Worm (Caenorhabditis elegans) whole organism, young adult: ENCODE data around the gene col-124.
A peak's percentile ranks its signal among the peaks of the same experiment; 100 is the strongest.

ENCODE experiments used
- B0019.2 ChIP-seq: fragments of 200-800 bp; sonication (Bioruptor generic); conservative IDR thresholded peaks from 2 replicates; pipeline ENCODE4 v1.3.6; 2022; ENCODE audit warnings: missing genetic modification reagents, missing genetic modification characterization, missing compliant biosample characterization
- C17E4.6 ChIP-seq: fragments of 200-800 bp; sonication (Bioruptor generic); IDR thresholded peaks from 2 replicates; pipeline ENCODE4 v1.3.6; 2022; ENCODE audit warnings: missing genetic modification reagents, missing genetic modification characterization, missing compliant biosample characterization
- D2030.7 ChIP-seq: fragments of 200-800 bp; sonication (Bioruptor generic); IDR thresholded peaks from 2 replicates; pipeline ENCODE4 v1.3.6; 2022; ENCODE audit warnings: missing genetic modification reagents, missing genetic modification characterization, missing compliant biosample characterization
- F33H1.4 ChIP-seq: fragments of 200-800 bp; sonication (Bioruptor generic); IDR thresholded peaks from 2 replicates; pipeline ENCODE4 v1.3.6; 2022; ENCODE audit warnings: missing genetic modification reagents, missing genetic modification characterization, missing compliant biosample characterization
- F39B2.1 ChIP-seq: fragments of 200-800 bp; sonication (Bioruptor generic); IDR thresholded peaks from 2 replicates; pipeline ENCODE4 v1.3.6; 2022; ENCODE audit warnings: missing genetic modification reagents, missing genetic modification characterization, missing compliant biosample characterization
- F49E8.2 ChIP-seq: sonication (generic microtip); optimal IDR thresholded peaks from 3 replicates; lab custom pipeline; 2017; ENCODE audit warnings: missing genetic modification characterization, mild to moderate bottlenecking, missing compliant biosample characterization, antibody characterized with exemption, moderate library complexity; ENCODE audit not compliant: insufficient read depth
- F57A8.1 ChIP-seq: fragments of 200-800 bp; sonication (Bioruptor generic); optimal IDR thresholded peaks from 2 replicates; lab custom pipeline; 2018; ENCODE audit warnings: mild to moderate bottlenecking, missing genetic modification characterization, moderate library complexity, missing compliant biosample characterization
- Y53G8AR.9 ChIP-seq: fragments of 200-800 bp; sonication (Bioruptor generic); conservative IDR thresholded peaks from 2 replicates; pipeline ENCODE4 v1.3.6; 2022; ENCODE audit warnings: missing genetic modification reagents, missing genetic modification characterization, missing compliant biosample characterization
- Y67H2A.10 ChIP-seq: fragments of 200-800 bp; sonication (Bioruptor generic); conservative IDR thresholded peaks from 2 replicates; pipeline ENCODE4 v1.3.6; 2022; ENCODE audit warnings: missing genetic modification reagents, missing genetic modification characterization, missing compliant biosample characterization
- Y79H2A.3 ChIP-seq: fragments of 200-800 bp; sonication (Bioruptor generic); conservative IDR thresholded peaks from 2 replicates; pipeline ENCODE4 v1.3.6; 2022; ENCODE audit warnings: missing genetic modification reagents, missing genetic modification characterization, missing compliant biosample characterization
- ama-1 ChIP-seq, 3 experiments: fragments of 150-350 bp in 1 of 3; sonication (generic microtip) in 2 of 3; optimal IDR thresholded peaks; 2 replicates each; lab custom pipeline; 2014 to 2018; ENCODE audit warnings: missing biosample characterization in 2 of 3, missing genetic modification characterization in 2 of 3, missing genetic modification reagents in 2 of 3
- cebp-1 ChIP-seq, 2 experiments: fragments of 200-800 bp in 1 of 2; sonication (Bioruptor generic) in 1 of 2; sonication (generic microtip) in 1 of 2; IDR thresholded peaks in 1 of 2; optimal IDR thresholded peaks in 1 of 2; 2 replicates each; pipeline versions ENCODE4 v1.3.6 to Lab custom; 2017 to 2022; ENCODE audit warnings: missing compliant biosample characterization in 2 of 2, missing genetic modification characterization in 2 of 2, mild to moderate bottlenecking in 1 of 2, missing genetic modification reagents in 1 of 2, moderate library complexity in 1 of 2
- ceh-27 ChIP-seq: fragments of 200-800 bp; sonication (Bioruptor generic); optimal IDR thresholded peaks from 2 replicates; lab custom pipeline; 2018; ENCODE audit warnings: mild to moderate bottlenecking, missing genetic modification characterization, moderate library complexity, missing compliant biosample characterization
- ceh-58 ChIP-seq: fragments of 200-800 bp; sonication (Bioruptor generic); IDR thresholded peaks from 2 replicates; pipeline ENCODE4 v1.3.6; 2022; ENCODE audit warnings: missing genetic modification characterization, missing compliant biosample characterization
- ceh-91 ChIP-seq: fragments of 200-800 bp; sonication (Bioruptor generic); IDR thresholded peaks from 2 replicates; pipeline ENCODE4 v1.3.6; 2022; ENCODE audit warnings: missing genetic modification reagents, missing genetic modification characterization, missing compliant biosample characterization
- dox-1 ChIP-seq: fragments of 200-800 bp; sonication (Bioruptor generic); IDR thresholded peaks from 2 replicates; pipeline ENCODE4 v1.3.6; 2022; ENCODE audit warnings: missing genetic modification reagents, missing genetic modification characterization, missing compliant biosample characterization
- efl-1 ChIP-seq: fragments of 150-350 bp; optimal IDR thresholded peaks from 2 replicates; lab custom pipeline; 2014; ENCODE audit warnings: missing biosample characterization, missing genetic modification reagents, missing genetic modification characterization
- egl-18 ChIP-seq: fragments of 200-800 bp; sonication (Bioruptor generic); IDR thresholded peaks from 2 replicates; pipeline ENCODE4 v1.3.6; 2022; ENCODE audit warnings: missing genetic modification reagents, missing genetic modification characterization, missing compliant biosample characterization
- ekl-4 ChIP-seq: fragments of 200-800 bp; sonication (Bioruptor generic); IDR thresholded peaks from 2 replicates; pipeline ENCODE4 v1.3.6; 2022; ENCODE audit warnings: missing genetic modification reagents, missing genetic modification characterization, missing compliant biosample characterization
- ets-4 ChIP-seq: fragments of 200-800 bp; sonication (Bioruptor generic); optimal IDR thresholded peaks from 2 replicates; lab custom pipeline; 2018; ENCODE audit warnings: mild to moderate bottlenecking, missing genetic modification characterization, missing compliant biosample characterization
- hmg-1.2 ChIP-seq: fragments of 200-800 bp; sonication (Bioruptor generic); IDR thresholded peaks from 2 replicates; pipeline ENCODE4 v1.3.6; 2022; ENCODE audit warnings: missing genetic modification reagents, missing genetic modification characterization, missing compliant biosample characterization
- hsf-1 ChIP-seq: fragments of 200-800 bp; sonication (Bioruptor generic); IDR thresholded peaks from 2 replicates; pipeline ENCODE4 v1.3.6; 2022; ENCODE audit warnings: missing genetic modification reagents, missing genetic modification characterization, missing compliant biosample characterization
- lag-1 ChIP-seq: fragments of 200-800 bp; sonication (Bioruptor generic); IDR thresholded peaks from 2 replicates; pipeline ENCODE4 v1.3.6; 2022; ENCODE audit warnings: missing genetic modification reagents, missing genetic modification characterization, missing compliant biosample characterization
- let-526 ChIP-seq: fragments of 200-800 bp; sonication (Bioruptor generic); IDR thresholded peaks from 2 replicates; pipeline ENCODE4 v1.3.6; 2022; ENCODE audit warnings: missing genetic modification reagents, missing genetic modification characterization, missing compliant biosample characterization
- let-607 ChIP-seq, 2 experiments: fragments of 200-800 bp in 1 of 2; sonication (Bioruptor generic) in 1 of 2; sonication (generic microtip) in 1 of 2; optimal IDR thresholded peaks; 2 replicates each; lab custom pipeline; 2016 to 2018; ENCODE audit warnings: mild to moderate bottlenecking in 2 of 2, missing compliant biosample characterization in 2 of 2, missing genetic modification characterization in 2 of 2, moderate library complexity in 2 of 2, missing genotype in 1 of 2
- lin-54 ChIP-seq: fragments of 200-800 bp; sonication (Bioruptor generic); optimal IDR thresholded peaks from 2 replicates; lab custom pipeline; 2018; ENCODE audit warnings: mild to moderate bottlenecking, missing genetic modification characterization, missing compliant biosample characterization
- lsl-1 ChIP-seq: fragments of 200-800 bp; sonication (Bioruptor generic); optimal IDR thresholded peaks from 2 replicates; lab custom pipeline; 2018; ENCODE audit warnings: mild to moderate bottlenecking, missing genetic modification characterization, moderate library complexity, missing compliant biosample characterization
- madf-6 ChIP-seq: fragments of 200-800 bp; sonication (Bioruptor generic); IDR thresholded peaks from 2 replicates; pipeline ENCODE4 v1.3.6; 2022; ENCODE audit warnings: missing genetic modification reagents, missing genetic modification characterization, missing compliant biosample characterization
- mxl-1 ChIP-seq: sonication (generic microtip); optimal IDR thresholded peaks from 2 replicates; lab custom pipeline; 2016; ENCODE audit warnings: missing genetic modification characterization, missing compliant biosample characterization
- nfya-1 ChIP-seq: sonication (generic microtip); optimal IDR thresholded peaks from 2 replicates; lab custom pipeline; 2017; ENCODE audit warnings: antibody characterized with exemption, missing compliant biosample characterization, missing genetic modification characterization, borderline replicate concordance; ENCODE audit not compliant: insufficient read depth
- nhr-120 ChIP-seq: fragments of 200-800 bp; sonication (Bioruptor generic); IDR thresholded peaks from 2 replicates; pipeline ENCODE4 v1.3.6; 2022; ENCODE audit warnings: missing genetic modification characterization, missing compliant biosample characterization
- nhr-80 ChIP-seq: sonication (generic microtip); optimal IDR thresholded peaks from 2 replicates; lab custom pipeline; 2016; ENCODE audit warnings: missing genetic modification characterization, missing compliant biosample characterization
- rec-8 ChIP-seq, 2 experiments: sonication (generic microtip); optimal IDR thresholded peaks; 2 replicates each; lab custom pipeline; 2016; ENCODE audit warnings: mild to moderate bottlenecking in 2 of 2, missing genetic modification characterization in 2 of 2, missing genetic modification reagents in 2 of 2, missing genotype in 2 of 2, missing biosample characterization in 1 of 2, missing compliant biosample characterization in 1 of 2, moderate library complexity in 1 of 2
- repo-1 ChIP-seq: sonication (generic microtip); optimal IDR thresholded peaks from 2 replicates; lab custom pipeline; 2017; ENCODE audit warnings: mild to moderate bottlenecking, missing genetic modification characterization, missing compliant biosample characterization
- snpc-1.3 ChIP-seq: sonication (generic microtip); optimal IDR thresholded peaks from 2 replicates; lab custom pipeline; 2017; ENCODE audit warnings: missing genetic modification characterization, mild to moderate bottlenecking, missing compliant biosample characterization, antibody characterized with exemption, moderate library complexity, missing genotype, missing genetic modification reagents; ENCODE audit not compliant: insufficient read depth
- tbp1 ChIP-seq: fragments of 200-800 bp; sonication (Bioruptor generic); optimal IDR thresholded peaks from 2 replicates; lab custom pipeline; 2018; ENCODE audit warnings: mild to moderate bottlenecking, missing genetic modification characterization, missing compliant biosample characterization
- tlf-1 ChIP-seq: fragments of 200-800 bp; sonication (Bioruptor generic); optimal IDR thresholded peaks from 2 replicates; lab custom pipeline; 2018; ENCODE audit warnings: mild to moderate bottlenecking, missing genetic modification characterization, missing compliant biosample characterization
- unc-130 ChIP-seq: sonication (generic microtip); optimal IDR thresholded peaks from 2 replicates; lab custom pipeline; 2016; ENCODE audit warnings: missing genetic modification reagents, missing genetic modification characterization, missing compliant biosample characterization
- xnd-1 ChIP-seq: sonication (generic microtip); optimal IDR thresholded peaks from 2 replicates; lab custom pipeline; 2016; ENCODE audit warnings: missing genotype, missing genetic modification reagents, missing genetic modification characterization, missing compliant biosample characterization
- ztf-22 ChIP-seq: fragments of 200-800 bp; sonication (Bioruptor generic); optimal IDR thresholded peaks from 2 replicates; lab custom pipeline; 2018; ENCODE audit warnings: mild to moderate bottlenecking, missing genetic modification characterization, moderate library complexity, missing compliant biosample characterization
- ztf-26 ChIP-seq: sonication (generic microtip); optimal IDR thresholded peaks from 2 replicates; lab custom pipeline; 2017; ENCODE audit warnings: missing genetic modification characterization, missing compliant biosample characterization

col-124 gene

DNA sequence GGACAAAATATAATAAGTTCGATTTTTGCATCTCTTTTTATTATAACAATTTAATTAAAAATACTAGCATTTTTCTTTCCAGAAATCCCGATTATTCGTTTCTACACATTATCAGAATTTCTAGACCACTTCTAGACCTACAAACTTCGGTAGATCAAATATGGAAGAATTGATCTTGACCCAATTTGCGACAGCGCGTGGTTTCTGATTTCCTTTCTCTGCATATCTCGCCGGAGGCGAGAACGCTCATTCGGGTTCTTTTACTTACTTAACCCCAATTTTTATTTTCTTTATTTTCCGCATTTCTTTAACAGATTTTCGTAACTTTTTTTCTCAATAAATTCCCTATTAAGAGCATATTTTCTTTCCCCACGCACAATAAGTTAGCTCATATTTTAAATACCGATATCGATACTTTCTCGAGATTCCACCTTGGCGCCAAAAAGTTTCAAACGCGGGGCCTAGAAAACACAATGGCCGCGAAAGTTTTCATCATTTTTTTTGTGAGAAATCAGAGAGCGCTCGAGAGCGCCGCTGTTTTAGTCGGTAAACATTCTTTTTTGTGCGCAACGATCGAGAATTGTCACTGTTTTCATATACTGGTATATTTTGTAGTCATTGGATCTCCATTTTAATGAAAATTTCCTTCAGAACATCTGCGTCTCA, 26.3 kb downstream of the col-124 start (continued):
- TF ChIP-seq egl-18: no peak
- TF ChIP-seq madf-6 (GFP tag; lab: Robert Waterston, UW): peak; percentile 91
- peak; percentile 64 for TF ChIP-seq xnd-1 (tag; lab: Kevin White, UChicago)
- peak; percentile 62; the same call in 1 of the 2 replicates for TF ChIP-seq dox-1 (GFP tag; lab: Robert Waterston, UW)
- TF ChIP-seq ztf-26: no peak
- no peak; the same call in 1 of the 2 replicates for TF ChIP-seq hmg-1.2 (GFP tag; lab: Robert Waterston, UW)
- TF ChIP-seq snpc-1.3 (tag; lab: Kevin White, UChicago): no peak
- TF ChIP-seq ceh-27: no peak
- 0 out of 2 replicates have a peak, but pooled peaks have one; percentile 48 for TF ChIP-seq hsf-1 (GFP tag; lab: Robert Waterston, UW)
- TF ChIP-seq lin-54: peak; percentile 48
- TF ChIP-seq Y67H2A.10: no peak
- no peak for TF ChIP-seq ekl-4
- no peak for TF ChIP-seq Y53G8AR.9 (GFP tag; lab: Robert Waterston, UW)

DNA sequence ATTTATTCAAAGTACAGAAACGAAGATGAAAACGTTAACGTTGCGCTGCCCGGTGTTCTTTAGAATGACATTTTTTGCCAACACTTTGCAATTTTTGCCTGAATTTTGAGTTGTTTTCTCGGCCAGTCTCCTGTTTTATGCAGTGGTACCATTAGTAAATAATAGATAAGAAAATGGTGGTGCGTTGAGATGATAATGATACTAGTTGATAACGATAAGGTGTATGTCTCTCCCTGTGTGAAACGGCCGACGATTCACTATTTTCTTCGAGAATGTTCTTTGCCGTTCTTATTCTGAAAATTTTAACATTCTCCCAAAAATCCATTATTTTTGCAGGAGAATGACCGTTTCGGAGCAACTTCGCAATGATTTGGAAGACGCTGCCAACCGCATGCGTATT, 27.0 kb downstream of the col-124 start, which contains the start of gene tkt-1:
tkt-1 (plus strand) TSS at position 337 of the 400 bp plus-strand sequence.
- TF ChIP-seq nhr-80 (tag; lab: Kevin White, UChicago) (peak; percentile 74), cebp-1 (GFP tag; IDR thresholded peaks at IDR 0.05; lab: Robert Waterston, UW) (no peak), cebp-1 (tag; optimal IDR thresholded peaks at IDR 0.05; lab: Kevin White, UChicago) (peak; percentile 4), ekl-4 (0 out of 2 replicates have a peak, but pooled peaks have one; percentile 40), nfya-1 (tag; lab: Kevin White, UChicago) (no peak), hsf-1 (GFP tag; lab: Robert Waterston, UW) (peak; percentile 74), let-526 (GFP tag; lab: Robert Waterston, UW) (no peak), F57A8.1 (GFP tag; lab: Kevin White, UChicago) (no peak), ets-4 (GFP tag; lab: Kevin White, UChicago) (peak; percentile 26), repo-1 (tag; lab: Kevin White, UChicago) (no peak), tbp1 (GFP tag; lab: Kevin White, UChicago) (peak; percentile 10)

DNA sequence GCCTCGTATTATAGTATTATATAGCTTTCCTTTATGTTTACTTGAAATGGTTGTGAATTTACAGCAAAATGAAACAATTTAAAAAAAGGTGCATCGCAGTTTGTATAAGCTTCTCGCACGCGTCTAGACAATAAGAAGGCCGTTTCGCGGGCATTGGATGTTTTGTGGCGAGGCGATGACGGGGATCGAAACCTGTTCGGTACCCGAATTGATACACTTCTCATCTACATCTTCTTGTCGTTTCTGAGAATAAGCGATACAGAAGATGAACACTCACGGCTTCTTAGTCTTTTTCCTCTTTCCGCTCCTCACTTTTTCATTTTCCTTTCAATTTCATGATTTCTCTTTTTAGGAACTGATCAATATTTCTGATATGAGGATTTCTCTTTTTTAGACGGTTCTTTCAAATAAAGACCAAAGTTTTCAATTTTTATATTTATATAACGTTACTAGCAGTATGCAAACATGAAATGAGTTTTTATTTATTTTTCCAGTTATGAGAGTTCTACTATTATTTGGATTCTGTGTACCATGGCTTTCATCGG, 29.5 kb downstream of the col-124 start, which contains the start of gene F01G10.10:
F01G10.10 (plus strand) TSS at position 495 of the 545 bp plus-strand sequence.
- TF ChIP-seq ama-1 (optimal IDR thresholded peaks at IDR 0.05; lab: Kevin White, UChicago) (peak; percentile 19), ama-1 (GFP tag; optimal IDR thresholded peaks at IDR 0.05; lab: Kevin White, UChicago) (no peak), lin-54 (peak; percentile 30), let-607 (tag; optimal IDR thresholded peaks at IDR 0.05; lab: Kevin White, UChicago) (peak in 1 of 2 experiments; percentile 26), F49E8.2 (peak; percentile 5), Y79H2A.3 (GFP tag; lab: Robert Waterston, UW) (peak; percentile 61; the same call in 1 of the 2 replicates), mxl-1 (tag; lab: Kevin White, UChicago) (no peak), C17E4.6 (GFP tag; lab: Robert Waterston, UW) (peak; percentile 37; the same call in 1 of the 2 replicates), efl-1 (GFP tag; lab: Kevin White, UChicago) (peak; percentile 53), tlf-1 (peak; percentile 21), unc-130 (no peak), D2030.7 (GFP tag; lab: Robert Waterston, UW) (peak; percentile 43), F39B2.1 (GFP tag; lab: Robert Waterston, UW) (no peak), tbp1 (GFP tag; lab: Kevin White, UChicago) (peak; percentile 1), F33H1.4 (GFP tag; lab: Robert Waterston, UW) (peak; percentile 25; the same call in 1 of the 2 replicates), lag-1 (no peak), ceh-58 (GFP tag; lab: Robert Waterston, UW) (0 out of 2 replicates have a peak, but pooled peaks have one; percentile 71), B0019.2 (GFP tag; lab: Robert Waterston, UW) (no peak), lsl-1 (GFP tag; lab: Kevin White, UChicago) (no peak), rec-8 (tag; optimal IDR thresholded peaks at IDR 0.05; lab: Kevin White, UChicago) (peak in 1 of 2 experiments; percentile 31), ceh-91 (GFP tag; lab: Robert Waterston, UW) (peak; percentile 69; the same call in 1 of the 2 replicates), hmg-1.2 (GFP tag; lab: Robert Waterston, UW) (peak; percentile 47), ztf-22 (GFP tag; lab: Kevin White, UChicago) (peak; percentile 17), nhr-120 (GFP tag; lab: Robert Waterston, UW) (no peak)
